Fruit fly (Drosophila melanogaster) whole organism, wandering third instar larva: Measurements from ENCODE around the gene CG10165.

Experiments
- CrebA ChIP-seq: fragments of 200-800 bp; sonication (Bioruptor generic); optimal IDR thresholded peaks from 2 replicates; lab custom pipeline; 2016; ENCODE audit warnings: missing biosample characterization, mild to moderate bottlenecking, missing genetic modification characterization, borderline replicate concordance
- dmrt93B ChIP-seq: fragments of 200-800 bp; sonication (Bioruptor generic); optimal IDR thresholded peaks from 2 replicates; lab custom pipeline; 2018; ENCODE audit warnings: missing biosample characterization, mild to moderate bottlenecking, missing genetic modification characterization
- dsf ChIP-seq: sonication (Bioruptor generic); optimal IDR thresholded peaks from 2 replicates; lab custom pipeline; 2016; ENCODE audit warnings: missing biosample characterization, missing genetic modification characterization, borderline replicate concordance
- psq ChIP-seq: fragments of 200-800 bp; sonication (Bioruptor generic); optimal IDR thresholded peaks from 3 replicates; lab custom pipeline; 2017; ENCODE audit warnings: missing biosample characterization, mild to moderate bottlenecking, missing genetic modification characterization, moderate library complexity
- usp ChIP-seq: fragments of >200 bp; optimal IDR thresholded peaks from 2 replicates; lab custom pipeline; 2017; ENCODE audit warnings: missing biosample characterization, missing genetic modification characterization

DNA sequence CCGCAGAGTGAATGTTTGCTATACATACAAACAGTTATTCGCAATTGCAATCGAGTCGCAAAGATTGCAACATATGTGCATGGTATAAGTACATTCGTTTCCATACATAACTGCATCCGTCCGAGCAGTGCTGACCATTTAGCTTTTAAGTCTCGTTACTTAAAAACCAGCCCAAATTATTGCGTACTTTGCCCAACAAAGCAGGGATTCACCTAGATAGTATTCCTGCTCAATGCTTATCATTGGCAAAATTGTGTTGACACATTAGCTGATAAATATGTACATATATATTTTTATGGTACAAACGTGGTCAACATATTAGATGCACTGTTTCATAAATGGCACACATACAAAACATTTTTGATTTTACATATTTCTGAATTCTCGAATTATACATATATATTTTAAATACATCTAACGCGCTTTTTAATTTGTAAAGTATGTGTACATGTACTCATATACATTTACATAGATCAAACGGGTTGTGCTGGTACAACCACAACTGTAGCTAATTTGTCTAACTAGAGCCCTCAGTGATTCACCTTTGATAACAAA lies 13.0 kb upstream of the CG10165 start:
- TF ChIP-seq CrebA (GFP tag; lab: Kevin White, UChicago) (no peak), usp (GFP tag; lab: Kevin White, UChicago) (no peak), psq (GFP tag; lab: Kevin White, UChicago) (no peak), dmrt93B (GFP tag; lab: Kevin White, UChicago) (no peak), dsf (GFP tag; lab: Kevin White, UChicago) (no peak)
